Worm (Caenorhabditis elegans): Measurements from ENCODE around the gene Y41G9A.17.

- TF ChIP-seq T22C8.4 (GFP tag; IDR thresholded peaks at IDR 0.05): no peak
- TF ChIP-seq med-1 (GFP tag; optimal IDR thresholded peaks at IDR 0.05; ENCODE audit: insufficient read depth): no peak
- no peak for TF ChIP-seq ref-1 (GFP tag; conservative IDR thresholded peaks at IDR 0.05)
- no peak for TF ChIP-seq ztf-29 (GFP tag; IDR thresholded peaks at IDR 0.05)
- no peak for TF ChIP-seq flt-1 (GFP tag; IDR thresholded peaks at IDR 0.05)
- TF ChIP-seq ztf-23 (GFP tag; IDR thresholded peaks at IDR 0.05): no peak
- TF ChIP-seq cog-1 (tag; optimal IDR thresholded peaks at IDR 0.05): no peak
Observed at ce11 chrX:3045466-3045865, 45.9 kb upstream of the Y41G9A.17 start, which contains the start of gene cnnm-3.
